Worm (Caenorhabditis elegans) whole organism, L4 larva: ENCODE results near the gene sel-13.

Experiments
- ceh-20 ChIP-seq: fragments of 200-800 bp; sonication (Bioruptor generic); IDR thresholded peaks from 2 replicates; pipeline ENCODE4 v1.3.6; 2022; ENCODE audit warnings: missing genetic modification reagents, missing genetic modification characterization, missing compliant biosample characterization
- ceh-82 ChIP-seq: sonication (generic microtip); optimal IDR thresholded peaks from 2 replicates; lab custom pipeline; 2017; ENCODE audit warnings: missing biosample characterization, missing genetic modification characterization
- daf-16 ChIP-seq, 3 experiments: sonication (generic microtip); optimal IDR thresholded peaks; 2 replicates each; lab custom pipeline; 2016 to 2017; ENCODE audit warnings: missing genetic modification characterization in 3 of 3, missing genetic modification reagents in 3 of 3, mild to moderate bottlenecking in 2 of 3, missing compliant biosample characterization in 2 of 3, missing biosample characterization in 1 of 3, moderate library complexity in 1 of 3
- dmd-9 ChIP-seq: fragments of 200-800 bp; sonication (Bioruptor generic); IDR thresholded peaks from 2 replicates; pipeline ENCODE4 v1.3.6; 2022; ENCODE audit warnings: missing genetic modification reagents, missing genetic modification characterization, missing compliant biosample characterization
- dpl-1 ChIP-seq: fragments of 150-350 bp; optimal IDR thresholded peaks from 2 replicates; lab custom pipeline; 2014; ENCODE audit warnings: missing biosample characterization, missing genetic modification reagents, missing genetic modification characterization
- lin-39 ChIP-seq: fragments of 150-350 bp; optimal IDR thresholded peaks from 2 replicates; lab custom pipeline; 2014; ENCODE audit warnings: missing biosample characterization, missing genetic modification reagents, missing genetic modification characterization
- lsy-2 ChIP-seq, 2 experiments: fragments of 150-350 bp in 1 of 2; sonication (generic microtip) in 1 of 2; optimal IDR thresholded peaks; 2 replicates each; lab custom pipeline; 2014 to 2017; ENCODE audit warnings: missing biosample characterization in 2 of 2, missing genetic modification characterization in 2 of 2
- nhr-11 ChIP-seq: fragments of 150-350 bp; optimal IDR thresholded peaks from 2 replicates; lab custom pipeline; 2014; ENCODE audit warnings: missing biosample characterization, missing genetic modification characterization
- nhr-76 ChIP-seq: fragments of 150-350 bp; optimal IDR thresholded peaks from 2 replicates; lab custom pipeline; 2014; ENCODE audit warnings: missing biosample characterization, missing genetic modification characterization
- nhr-77 ChIP-seq: fragments of 150-350 bp; optimal IDR thresholded peaks from 2 replicates; lab custom pipeline; 2014; ENCODE audit warnings: missing biosample characterization, missing genetic modification characterization
- pha-4 ChIP-seq, 2 experiments: fragments of 150-350 bp in 1 of 2; fragments of 200-800 bp in 1 of 2; sonication (Bioruptor generic) in 1 of 2; IDR thresholded peaks in 1 of 2; optimal IDR thresholded peaks in 1 of 2; 2 replicates each; pipeline versions ENCODE4 v1.3.6 to Lab custom; 2014 to 2022; ENCODE audit warnings: missing genetic modification characterization in 2 of 2, missing genetic modification reagents in 2 of 2, missing biosample characterization in 1 of 2, missing compliant biosample characterization in 1 of 2
- unc-130 ChIP-seq: sonication (generic microtip); optimal IDR thresholded peaks from 2 replicates; lab custom pipeline; 2016; ENCODE audit warnings: missing genetic modification reagents, missing genetic modification characterization, missing compliant biosample characterization
- unc-39 ChIP-seq: sonication (generic microtip); optimal IDR thresholded peaks from 2 replicates; lab custom pipeline; 2017; ENCODE audit warnings: missing biosample characterization, missing genetic modification characterization
- zfp-2 ChIP-seq: sonication (generic microtip); optimal IDR thresholded peaks from 2 replicates; lab custom pipeline; 2016; ENCODE audit warnings: mild to moderate bottlenecking, missing genetic modification characterization, missing compliant biosample characterization

ce11 chrIII:4697819-4698218 is 2.2 kb downstream of the sel-13 start, which contains the start of gene dnj-18:
- TF ChIP-seq dpl-1 (GFP tag; lab: Kevin White, UChicago) (no peak), unc-130 (GFP tag; lab: Kevin White, UChicago) (no peak), pha-4 (GFP tag; IDR thresholded peaks at IDR 0.05; lab: Robert Waterston, UW) (no peak), pha-4 (tag; optimal IDR thresholded peaks at IDR 0.05; lab: Kevin White, UChicago) (no peak), lsy-2 (tag; optimal IDR thresholded peaks at IDR 0.05; lab: Kevin White, UChicago) (no peak), daf-16 (GFP tag; optimal IDR thresholded peaks at IDR 0.05; lab: Kevin White, UChicago) (no peak), daf-16 (tag; optimal IDR thresholded peaks at IDR 0.05; lab: Kevin White, UChicago) (peak; percentile 11), zfp-2 (no peak), unc-39 (tag; lab: Kevin White, UChicago) (no peak), ceh-20 (GFP tag; lab: Robert Waterston, UW) (no peak), lin-39 (no peak), nhr-76 (tag; lab: Kevin White, UChicago) (no peak), nhr-11 (tag; lab: Kevin White, UChicago) (no peak), nhr-77 (tag; lab: Kevin White, UChicago) (no peak), dmd-9 (GFP tag; lab: Robert Waterston, UW) (no peak), ceh-82 (tag; lab: Kevin White, UChicago) (no peak)
